Fruit fly (Drosophila melanogaster) whole organism, adult: ENCODE data around the gene Hsp26.
A peak's percentile ranks its signal among the peaks of the same experiment; 100 is the strongest.

Experiments used
- CG11617 ChIP-seq: fragments of 200-800 bp; sonication (Bioruptor generic); optimal IDR thresholded peaks from 2 replicates; lab custom pipeline; 2017; ENCODE audit warnings: mild to moderate bottlenecking, missing biosample characterization, missing genetic modification reagents, missing genetic modification characterization
- CG12768 ChIP-seq: fragments of 200-800 bp; sonication (Bioruptor generic); optimal IDR thresholded peaks from 2 replicates; lab custom pipeline; 2017; ENCODE audit warnings: missing biosample characterization, missing genetic modification characterization, mild to moderate bottlenecking, moderate library complexity, missing genetic modification reagents
- CG14711 ChIP-seq: fragments of 200-800 bp; sonication (Bioruptor generic); optimal IDR thresholded peaks from 2 replicates; lab custom pipeline; 2018; ENCODE audit warnings: missing biosample characterization, mild to moderate bottlenecking, missing genetic modification characterization, moderate library complexity
- CG1620 ChIP-seq: fragments of 200-800 bp; sonication (Bioruptor generic); optimal IDR thresholded peaks from 2 replicates; lab custom pipeline; 2016; ENCODE audit warnings: missing biosample characterization, missing genetic modification characterization
- CG33017 ChIP-seq: fragments of 200-800 bp; sonication (Bioruptor generic); optimal IDR thresholded peaks from 2 replicates; lab custom pipeline; 2018; ENCODE audit warnings: missing biosample characterization, mild to moderate bottlenecking, missing genetic modification characterization, moderate library complexity
- CG5204 ChIP-seq: fragments of 200-800 bp; sonication (Bioruptor generic); optimal IDR thresholded peaks from 2 replicates; lab custom pipeline; 2016; ENCODE audit warnings: missing biosample characterization, missing genetic modification characterization
- CG7045 ChIP-seq: fragments of 200-800 bp; sonication (Bioruptor generic); optimal IDR thresholded peaks from 2 replicates; lab custom pipeline; 2017; ENCODE audit warnings: missing biosample characterization, mild to moderate bottlenecking, missing genetic modification characterization
- CG7101 ChIP-seq: fragments of 200-800 bp; sonication (Bioruptor generic); optimal IDR thresholded peaks from 2 replicates; lab custom pipeline; 2018; ENCODE audit warnings: missing biosample characterization, mild to moderate bottlenecking, missing genetic modification characterization, moderate library complexity
- Clk ChIP-seq: fragments of 200-800 bp; sonication (Bioruptor generic); optimal IDR thresholded peaks from 2 replicates; lab custom pipeline; 2017; ENCODE audit warnings: missing biosample characterization, missing genetic modification characterization
- Crg-1 ChIP-seq: fragments of 200-800 bp; sonication (Bioruptor generic); optimal IDR thresholded peaks from 2 replicates; lab custom pipeline; 2016; ENCODE audit warnings: missing biosample characterization, missing genetic modification characterization
- Hr96 ChIP-seq: fragments of 200-800 bp; sonication (Bioruptor generic); optimal IDR thresholded peaks from 2 replicates; lab custom pipeline; 2016; ENCODE audit warnings: missing biosample characterization, missing genetic modification characterization
- Mnt ChIP-seq: fragments of 200-800 bp; sonication (Bioruptor generic); optimal IDR thresholded peaks from 2 replicates; lab custom pipeline; 2016; ENCODE audit warnings: missing biosample characterization, mild to moderate bottlenecking, missing genetic modification characterization
- bab1 ChIP-seq: fragments of 200-800 bp; sonication (Bioruptor generic); optimal IDR thresholded peaks from 3 replicates; lab custom pipeline; 2019; ENCODE audit warnings: missing biosample characterization, mild to moderate bottlenecking, missing genetic modification characterization, moderate library complexity
- cic ChIP-seq: fragments of 200-800 bp; sonication (Bioruptor generic); optimal IDR thresholded peaks from 2 replicates; lab custom pipeline; 2017; ENCODE audit warnings: missing biosample characterization, mild to moderate bottlenecking, missing genetic modification characterization, moderate library complexity
- cnc ChIP-seq, 2 experiments: fragments of >200 bp; optimal IDR thresholded peaks; 2 replicates each; lab custom pipeline; 2017
- kay ChIP-seq: fragments of 200-800 bp; sonication (Bioruptor generic); peaks from one replicate; lab custom pipeline; 2016; ENCODE audit warnings: missing biosample characterization, missing genetic modification characterization, borderline replicate concordance
- ovo ChIP-seq: fragments of 200-800 bp; sonication (Bioruptor generic); optimal IDR thresholded peaks from 2 replicates; lab custom pipeline; 2016; ENCODE audit warnings: missing biosample characterization, missing genetic modification characterization
- pad ChIP-seq: fragments of 200-800 bp; sonication (Bioruptor generic); optimal IDR thresholded peaks from 3 replicates; lab custom pipeline; 2017; ENCODE audit warnings: missing biosample characterization, missing genetic modification characterization, mild to moderate bottlenecking, moderate library complexity, missing genetic modification reagents
- tj ChIP-seq: fragments of 200-800 bp; sonication (Bioruptor generic); optimal IDR thresholded peaks from 3 replicates; lab custom pipeline; 2017; ENCODE audit warnings: missing biosample characterization, mild to moderate bottlenecking, missing genetic modification characterization, moderate library complexity
- toe ChIP-seq: fragments of 200-800 bp; sonication (Bioruptor generic); optimal IDR thresholded peaks from 2 replicates; lab custom pipeline; 2016; ENCODE audit warnings: missing biosample characterization, missing genetic modification characterization

Hsp26 gene

dm6 chr3L:9398435-9398981, 21.3 kb upstream of the Hsp26 start:
- TF ChIP-seq ovo (no peak), CG7045 (peak; percentile 45)

DNA sequence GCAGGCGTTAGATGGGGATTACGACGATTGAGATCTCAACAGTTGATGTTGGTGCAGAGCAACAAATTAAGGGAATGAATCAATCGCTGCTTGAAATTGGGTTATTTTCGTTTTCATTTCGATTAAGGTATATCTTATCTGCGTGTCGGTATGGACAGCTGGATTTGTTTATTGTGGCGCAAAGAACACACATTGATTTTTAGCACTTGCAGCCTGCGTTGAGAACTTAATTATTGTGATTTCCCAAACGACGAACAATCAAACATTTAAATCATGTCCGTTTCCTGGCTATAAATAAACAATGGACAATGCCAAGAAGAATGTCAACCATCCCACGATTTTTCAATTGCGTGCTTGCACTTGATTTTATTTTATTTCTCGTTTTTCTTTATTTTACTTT, 20.8 kb upstream of the Hsp26 start:
- no peak for TF ChIP-seq CG11617 (GFP tag; lab: Kevin White, UChicago)
- TF ChIP-seq pad (GFP tag; lab: Kevin White, UChicago), result no peak
- no peak for TF ChIP-seq CG33017 (tag; lab: Kevin White, UChicago)
- no peak for TF ChIP-seq Crg-1 (GFP tag; lab: Kevin White, UChicago)
- no peak for TF ChIP-seq Clk (GFP tag; lab: Kevin White, UChicago)
- no peak for TF ChIP-seq Hr96
- TF ChIP-seq CG7101 (tag; lab: Kevin White, UChicago), result no peak
- TF ChIP-seq CG12768 (GFP tag; lab: Kevin White, UChicago), result no peak
- TF ChIP-seq CG7045, result no peak
- TF ChIP-seq tj (GFP tag; lab: Kevin White, UChicago), result no peak
- TF ChIP-seq CG14711 (tag; lab: Kevin White, UChicago), result no peak
- TF ChIP-seq cnc (optimal IDR thresholded peaks at IDR 0.05; lab: Kevin White, UChicago), result no peak
- no peak for TF ChIP-seq cic

- peak; percentile 93 for TF ChIP-seq ovo
- no peak for TF ChIP-seq tj (GFP tag; lab: Kevin White, UChicago)
- no peak for TF ChIP-seq cnc (optimal IDR thresholded peaks at IDR 0.05; lab: Kevin White, UChicago)
- TF ChIP-seq CG33017 (tag; lab: Kevin White, UChicago), result peak; percentile 76
- TF ChIP-seq CG7101 (tag; lab: Kevin White, UChicago), result peak; percentile 88
- peak; percentile 72 for TF ChIP-seq Clk (GFP tag; lab: Kevin White, UChicago)
- TF ChIP-seq CG11617 (GFP tag; lab: Kevin White, UChicago), result peak; percentile 72
- TF ChIP-seq CG5204 (GFP tag; lab: Kevin White, UChicago), result no peak
- no peak for TF ChIP-seq Hr96
- TF ChIP-seq toe (GFP tag; lab: Kevin White, UChicago), result peak; percentile 36
- peak; percentile 68 for TF ChIP-seq CG14711 (tag; lab: Kevin White, UChicago)
- TF ChIP-seq CG7045, result peak; percentile 92
- TF ChIP-seq Crg-1 (GFP tag; lab: Kevin White, UChicago), result peak; percentile 86
- peak; percentile 94 for TF ChIP-seq CG12768 (GFP tag; lab: Kevin White, UChicago)
- peak; percentile 77 for TF ChIP-seq Mnt (GFP tag; lab: Kevin White, UChicago)
- TF ChIP-seq CG1620 (GFP tag; lab: Kevin White, UChicago), result peak; percentile 69
- peak; percentile 92 for TF ChIP-seq cic
- TF ChIP-seq bab1 (GFP tag; lab: Kevin White, UChicago), result peak; percentile 57
- peak; percentile 92 for TF ChIP-seq kay
- peak; percentile 74 for TF ChIP-seq pad (GFP tag; lab: Kevin White, UChicago)
Observed at dm6 chr3L:9397156-9397555, 19.9 kb upstream of the Hsp26 start.

- peak; percentile 37 for TF ChIP-seq tj (GFP tag; lab: Kevin White, UChicago)
- no peak for TF ChIP-seq Hr96
Observed at dm6 chr3L:9396704-9397103, 19.5 kb upstream of the Hsp26 start.

DNA sequence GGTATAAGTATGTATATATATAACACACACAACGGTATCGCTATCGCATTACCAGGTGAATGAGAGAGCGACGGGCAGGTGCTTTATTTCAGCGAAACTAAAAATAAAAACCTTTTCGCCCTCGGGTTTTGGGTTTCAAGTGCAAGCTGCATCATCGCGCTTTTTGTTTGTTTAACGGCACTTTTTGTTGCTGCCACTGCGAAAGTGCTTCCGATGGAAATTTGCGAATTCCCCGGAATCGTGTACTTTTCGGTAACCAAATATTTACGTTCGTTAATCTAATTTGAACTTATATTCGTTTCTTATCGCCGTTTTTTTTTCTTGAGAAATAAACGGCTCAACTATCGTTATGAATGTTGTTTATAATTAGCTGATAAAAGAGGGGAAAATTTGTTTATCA, 18.8 kb upstream of the Hsp26 start:
- TF ChIP-seq kay (peak; percentile 95), ovo (peak; percentile 94), Crg-1 (GFP tag; lab: Kevin White, UChicago) (no peak), tj (GFP tag; lab: Kevin White, UChicago) (peak; percentile 91), CG12768 (GFP tag; lab: Kevin White, UChicago) (peak; percentile 49), pad (GFP tag; lab: Kevin White, UChicago) (peak; percentile 36), CG7045 (peak; percentile 9), cic (peak; percentile 76), CG5204 (GFP tag; lab: Kevin White, UChicago) (no peak)

dm6 chr3L:9391340-9391980, 14.2 kb upstream of the Hsp26 start:
- TF ChIP-seq kay, result peak; percentile 84
- TF ChIP-seq cic, result peak; percentile 70
- TF ChIP-seq bab1 (GFP tag; lab: Kevin White, UChicago), result no peak
- peak; percentile 34 for TF ChIP-seq tj (GFP tag; lab: Kevin White, UChicago)
- no peak for TF ChIP-seq Crg-1 (GFP tag; lab: Kevin White, UChicago)
- TF ChIP-seq Clk (GFP tag; lab: Kevin White, UChicago), result no peak
- peak; percentile 20 for TF ChIP-seq CG12768 (GFP tag; lab: Kevin White, UChicago)
- no peak for TF ChIP-seq CG1620 (GFP tag; lab: Kevin White, UChicago)
- TF ChIP-seq CG7101 (tag; lab: Kevin White, UChicago), result no peak
- no peak for TF ChIP-seq CG11617 (GFP tag; lab: Kevin White, UChicago)
- no peak for TF ChIP-seq cnc (optimal IDR thresholded peaks at IDR 0.05; lab: Kevin White, UChicago)
- peak; percentile 33 for TF ChIP-seq CG7045
- TF ChIP-seq CG14711 (tag; lab: Kevin White, UChicago), result no peak
- TF ChIP-seq CG33017 (tag; lab: Kevin White, UChicago), result no peak
